Worm (Caenorhabditis elegans): ENCODE measurements around the gene set-1.

Gene set-1

ce11 chrIII:6444335-6444734 lies 7.8 kb downstream of the set-1 start, which contains the start of gene C05D11.13 (continued):
- TF ChIP-seq elt-2 (tag; optimal IDR thresholded peaks at IDR 0.05) (peak; percentile 30), ceh-45 (GFP tag; IDR thresholded peaks at IDR 0.05) (no peak), tbx-2 (tag; optimal IDR thresholded peaks at IDR 0.05) (peak; percentile 16), mec-3 (tag; optimal IDR thresholded peaks at IDR 0.05; ENCODE audit: borderline replicate concordance) (no peak), ceh-22 (tag; optimal IDR thresholded peaks at IDR 0.05) (no peak), hlh-8 (tag; optimal IDR thresholded peaks at IDR 0.05) (no peak)

ce11 chrIII:6442305-6443125 lies 9.7 kb downstream of the set-1 start, which contains the start of gene mel-32:
Gene mel-32 (minus strand): TSS chrIII:6443000.
- TF ChIP-seq elt-4 (tag; optimal IDR thresholded peaks at IDR 0.05) (no peak), hlh-13 (GFP tag; optimal IDR thresholded peaks at IDR 0.05) (no peak), elt-2 (tag; optimal IDR thresholded peaks at IDR 0.05) (peak; percentile 61), ttx-3 (tag; optimal IDR thresholded peaks at IDR 0.05) (no peak), pha-2 (tag; optimal IDR thresholded peaks at IDR 0.05) (no peak)

ce11 chrIII:6439854-6440253 lies 12.3 kb downstream of the set-1 start:
- TF ChIP-seq C38D4.7 (GFP tag; optimal IDR thresholded peaks at IDR 0.05): no peak
- TF ChIP-seq C08G9.2 (tag; optimal IDR thresholded peaks at IDR 0.05): no peak
- TF ChIP-seq ceh-22 (tag; optimal IDR thresholded peaks at IDR 0.05): no peak
- TF ChIP-seq rnt-1 (tag; optimal IDR thresholded peaks at IDR 0.05): no peak
- TF ChIP-seq lim-6 (tag; optimal IDR thresholded peaks at IDR 0.05): no peak
- no peak for TF ChIP-seq syd-9 (tag; optimal IDR thresholded peaks at IDR 0.05)
- TF ChIP-seq ceh-30 (tag; optimal IDR thresholded peaks at IDR 0.05): no peak

- TF ChIP-seq sdc-2 (tag; optimal IDR thresholded peaks at IDR 0.05) (no peak), madf-2 (tag; optimal IDR thresholded peaks at IDR 0.05) (no peak), odd-2 (tag; optimal IDR thresholded peaks at IDR 0.05) (no peak), C38D4.7 (GFP tag; optimal IDR thresholded peaks at IDR 0.05) (no peak), ahr-1 (tag; optimal IDR thresholded peaks at IDR 0.05) (no peak), npax-4 (tag; optimal IDR thresholded peaks at IDR 0.05) (no peak), pros-1 (tag; optimal IDR thresholded peaks at IDR 0.05) (no peak), hlh-6 (tag; optimal IDR thresholded peaks at IDR 0.05) (no peak), K02D7.2 (tag; optimal IDR thresholded peaks at IDR 0.05) (no peak), unc-3 (GFP tag; conservative IDR thresholded peaks at IDR 0.05) (no peak), unc-3 (tag; optimal IDR thresholded peaks at IDR 0.05) (no peak), unc-55 (GFP tag; optimal IDR thresholded peaks at IDR 0.05) (no peak)
These were observed 15.9 kb downstream of the set-1 start, which contains the start of gene C05D11.1 for ce11 chrIII:6436308-6436707. Gene C05D11.1 (plus strand): TSS chrIII:6436608.

ce11 chrIII:6432939-6433338 lies 19.2 kb downstream of the set-1 start, which contains the start of gene vps-16:
Gene vps-16 (plus strand): TSS chrIII:6433239.
- TF ChIP-seq ceh-19 (GFP tag; optimal IDR thresholded peaks at IDR 0.05): no peak
- TF ChIP-seq zip-5 (tag; optimal IDR thresholded peaks at IDR 0.05): no peak
- TF ChIP-seq K02D7.2 (tag; optimal IDR thresholded peaks at IDR 0.05): no peak
- no peak for TF ChIP-seq sdc-2 (tag; optimal IDR thresholded peaks at IDR 0.05)
- TF ChIP-seq unc-42 (tag; optimal IDR thresholded peaks at IDR 0.05): no peak
- TF ChIP-seq F13H6.1 (tag; optimal IDR thresholded peaks at IDR 0.05): no peak
- no peak for TF ChIP-seq fkh-10 (GFP tag; optimal IDR thresholded peaks at IDR 0.05)
- no peak for TF ChIP-seq nfya-1 (tag; optimal IDR thresholded peaks at IDR 0.05)
- TF ChIP-seq syd-9 (tag; optimal IDR thresholded peaks at IDR 0.05): no peak
- no peak for TF ChIP-seq tbx-2 (tag; optimal IDR thresholded peaks at IDR 0.05)
- TF ChIP-seq ceh-30 (tag; optimal IDR thresholded peaks at IDR 0.05): no peak
- no peak for TF ChIP-seq ceh-6 (GFP tag; optimal IDR thresholded peaks at IDR 0.05)
- TF ChIP-seq hlh-8 (tag; optimal IDR thresholded peaks at IDR 0.05): no peak
- TF ChIP-seq madf-2 (tag; optimal IDR thresholded peaks at IDR 0.05): no peak
- no peak for TF ChIP-seq fkh-6 (tag; optimal IDR thresholded peaks at IDR 0.05)
- no peak for TF ChIP-seq pha-2 (tag; optimal IDR thresholded peaks at IDR 0.05)
- TF ChIP-seq sox-2 (GFP tag; IDR thresholded peaks at IDR 0.05): no peak
- no peak for TF ChIP-seq ets-4 (tag; optimal IDR thresholded peaks at IDR 0.05)
